Worm (Caenorhabditis elegans): Measurements from ENCODE around the gene nspb-6.

DNA sequence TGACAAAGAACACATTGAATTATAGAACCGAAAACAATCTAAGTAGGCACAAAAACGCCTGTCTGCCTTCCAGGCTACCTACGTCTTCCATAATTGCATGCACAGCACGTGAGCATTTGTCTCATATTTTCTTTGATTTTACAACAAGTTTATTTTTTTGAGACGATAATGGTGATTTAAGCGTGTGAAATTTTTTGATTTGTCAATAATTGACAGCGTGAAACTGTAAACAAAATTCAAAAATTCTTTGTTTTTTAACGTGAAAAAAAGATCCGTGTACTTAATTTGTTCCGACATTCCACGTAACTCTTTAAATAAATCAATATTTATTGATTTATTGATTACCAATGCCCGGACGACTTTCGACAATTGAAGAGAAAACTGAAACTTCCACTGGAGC, 21.7 kb downstream of the nspb-6 start, which contains the start of gene dhhc-13:
- TF ChIP-seq him-1 (tag; optimal IDR thresholded peaks at IDR 0.05) = no peak
- no peak for TF ChIP-seq W03F9.2 (tag; optimal IDR thresholded peaks at IDR 0.05)
- no peak for TF ChIP-seq dao-5 (tag; optimal IDR thresholded peaks at IDR 0.05)
